Fruit fly (Drosophila melanogaster): ENCODE data around the gene CG42367.

CG42367 gene

DNA sequence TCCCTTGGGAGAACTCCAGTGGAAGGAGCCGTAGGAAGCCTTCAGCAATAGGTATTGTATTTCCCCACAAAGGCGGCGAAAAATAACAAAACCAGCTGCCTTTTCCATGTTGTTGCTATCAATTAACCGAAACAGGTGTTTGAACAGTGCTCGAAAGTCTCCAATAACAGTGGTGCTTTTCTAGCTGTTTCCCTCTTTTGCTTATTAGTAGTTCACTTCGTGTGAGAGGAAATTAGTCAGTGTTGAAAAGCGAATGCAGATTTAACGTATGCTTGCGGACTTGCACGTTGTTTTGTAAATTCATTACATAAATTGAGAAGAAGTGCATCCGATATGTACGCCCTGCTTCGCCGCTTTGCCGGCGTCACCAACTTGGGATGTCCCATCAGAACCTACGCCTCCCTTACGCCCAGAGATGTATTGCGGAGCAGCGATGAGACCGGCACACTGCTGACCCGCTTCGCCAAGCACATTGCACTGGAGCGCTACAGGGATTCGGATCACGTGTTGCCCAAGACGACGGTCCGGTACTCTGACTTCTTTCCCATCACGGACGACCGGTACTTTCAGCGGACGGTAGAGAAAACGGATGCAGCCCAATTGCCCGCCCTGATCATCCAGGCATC lies 8.4 kb downstream of the CG42367 start, which contains the start of the genes Datp and CG4619 (continued):
- TF ChIP-seq Eip75B (GFP tag; optimal IDR thresholded peaks at IDR 0.05) (no peak), CG31627 (GFP tag; optimal IDR thresholded peaks at IDR 0.05) (peak; percentile 35), CG3919 (GFP tag; optimal IDR thresholded peaks at IDR 0.05) (peak; percentile 61), Sox15 (GFP tag; optimal IDR thresholded peaks at IDR 0.05) (no peak), CG6854 (GFP tag; optimal IDR thresholded peaks at IDR 0.05) (no peak), Sox14 (GFP tag; optimal IDR thresholded peaks at IDR 0.05) (peak; percentile 2), topi (GFP tag; optimal IDR thresholded peaks at IDR 0.05) (peak; percentile 40)

- TF ChIP-seq vri (GFP tag; optimal IDR thresholded peaks at IDR 0.05), result peak; percentile 74
- TF ChIP-seq CG8319 (GFP tag; optimal IDR thresholded peaks at IDR 0.05), result no peak
- peak; percentile 55 for TF ChIP-seq Eip78C (GFP tag)
- TF ChIP-seq CG11902 (GFP tag; optimal IDR thresholded peaks at IDR 0.05), result no peak
- TF ChIP-seq CG9139 (GFP tag; optimal IDR thresholded peaks at IDR 0.05), result no peak
These were observed 13.1 kb downstream of the CG42367 start for dm6 chr2L:9943521-9943920.

DNA sequence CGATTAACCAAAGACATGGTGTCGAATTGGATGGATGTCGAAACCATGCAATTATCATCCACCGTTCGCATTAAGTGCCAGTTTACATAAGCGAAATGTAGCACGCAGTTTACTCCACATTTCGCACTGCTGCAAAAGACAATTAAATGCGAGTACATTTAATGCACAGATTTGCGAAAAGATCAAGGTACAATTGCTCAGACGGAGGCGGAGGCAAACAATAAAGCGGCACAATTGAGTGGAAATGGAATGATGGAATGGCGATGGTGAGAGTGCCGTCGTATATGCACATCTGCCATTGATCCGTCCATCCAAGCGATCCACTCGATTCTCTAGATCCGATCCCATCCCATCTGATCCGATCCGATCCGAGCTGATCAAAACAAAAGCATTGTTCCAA lies 14.7 kb downstream of the CG42367 start:
- TF ChIP-seq CG8119 (GFP tag; IDR thresholded peaks at IDR 0.05) (no peak), Eip78C (GFP tag) (peak; percentile 71), ss (GFP tag; optimal IDR thresholded peaks at IDR 0.05) (peak; percentile 59 to 75), CG1621 (tag; optimal IDR thresholded peaks at IDR 0.05) (peak; percentile 10), CG6808 (GFP tag; optimal IDR thresholded peaks at IDR 0.05) (peak; percentile 42), svp (GFP tag) (peak; percentile 96), CG10669 (GFP tag; optimal IDR thresholded peaks at IDR 0.05) (peak; percentile 22), CG11902 (GFP tag; optimal IDR thresholded peaks at IDR 0.05) (no peak), esn (GFP tag; optimal IDR thresholded peaks at IDR 0.05) (peak; percentile 2), CG8632 (GFP tag; optimal IDR thresholded peaks at IDR 0.05) (no peak), CG15336 (GFP tag; IDR thresholded peaks at IDR 0.05) (no peak), CG6276 (GFP tag; optimal IDR thresholded peaks at IDR 0.05) (peak; percentile 67), Hr38 (GFP tag; optimal IDR thresholded peaks at IDR 0.05) (no peak), CG9139 (GFP tag; optimal IDR thresholded peaks at IDR 0.05) (peak; percentile 49), dsx (GFP tag; optimal IDR thresholded peaks at IDR 0.05; ENCODE audit: poor library complexity, severe bottlenecking) (peak; percentile 3), eg (GFP tag; IDR thresholded peaks at IDR 0.05) (no peak; the same call in 2 of the 3 replicates), CG16779 (tag; optimal IDR thresholded peaks at IDR 0.05) (peak; percentile 14), CG6854 (GFP tag; optimal IDR thresholded peaks at IDR 0.05) (peak; percentile 33)

- TF ChIP-seq Smox (GFP tag; optimal IDR thresholded peaks at IDR 0.05), result no peak
- TF ChIP-seq lz (GFP tag; optimal IDR thresholded peaks at IDR 0.05), result no peak
- peak; percentile 95 for TF ChIP-seq dsx (GFP tag; optimal IDR thresholded peaks at IDR 0.05; ENCODE audit: poor library complexity, severe bottlenecking)
- no peak for TF ChIP-seq CG10631 (GFP tag; optimal IDR thresholded peaks at IDR 0.05)
- peak; percentile 27 for TF ChIP-seq fkh (GFP tag; optimal IDR thresholded peaks at IDR 0.05)
- no peak for TF ChIP-seq Met (GFP tag; optimal IDR thresholded peaks at IDR 0.05)
- no peak for TF ChIP-seq Hr4 (GFP tag; optimal IDR thresholded peaks at IDR 0.05)
- TF ChIP-seq CG1621 (tag; optimal IDR thresholded peaks at IDR 0.05), result peak; percentile 8
- TF ChIP-seq CG6854 (GFP tag; optimal IDR thresholded peaks at IDR 0.05), result peak; percentile 8
- TF ChIP-seq CG10669 (GFP tag; optimal IDR thresholded peaks at IDR 0.05), result no peak
- no peak for TF ChIP-seq Blimp-1 (GFP tag; optimal IDR thresholded peaks at IDR 0.05)
- TF ChIP-seq CG7368 (GFP tag; optimal IDR thresholded peaks at IDR 0.05), result no peak
- no peak for TF ChIP-seq CG6792 (GFP tag; optimal IDR thresholded peaks at IDR 0.05)
- 0 out of 3 replicates have a peak, but pooled peaks have one; percentile 31 for TF ChIP-seq CG6163 (GFP tag; IDR thresholded peaks at IDR 0.05)
- TF ChIP-seq CG11762 (GFP tag; optimal IDR thresholded peaks at IDR 0.05; ENCODE audit: insufficient read depth), result no peak
These were observed 15.7 kb downstream of the CG42367 start for dm6 chr2L:9946051-9946450.
